Fruit fly (Drosophila melanogaster) whole organism, embryonic: ENCODE results near the gene CG11920.

Source experiments
- B-H2 ChIP-seq: fragments of 200-800 bp; sonication (Bioruptor generic); optimal IDR thresholded peaks from 2 replicates; lab custom pipeline; 2018; ENCODE audit warnings: missing biosample characterization, mild to moderate bottlenecking, missing genetic modification characterization
- Blimp-1 ChIP-seq: fragments of 200-800 bp; sonication (Bioruptor generic); optimal IDR thresholded peaks from 3 replicates; lab custom pipeline; 2018; ENCODE audit warnings: missing biosample characterization, missing genetic modification characterization, mild to moderate bottlenecking, moderate library complexity, missing genetic modification reagents
- CG10654 ChIP-seq: fragments of 200-800 bp; sonication (Bioruptor generic); optimal IDR thresholded peaks from 2 replicates; lab custom pipeline; 2016; ENCODE audit warnings: missing biosample characterization, missing genetic modification characterization
- CG10959 ChIP-seq: fragments of 200-800 bp; sonication (Bioruptor generic); IDR thresholded peaks from 2 replicates; pipeline ENCODE4 v1.3.6; 2022; ENCODE audit warnings: missing biosample characterization, missing genetic modification characterization
- CG11695 ChIP-seq: fragments of 200-800 bp; sonication (Bioruptor generic); IDR thresholded peaks from 3 replicates; pipeline ENCODE4 v1.3.6; 2022; ENCODE audit warnings: missing biosample characterization, missing genetic modification characterization
- CG12659 ChIP-seq: fragments of 200-800 bp; sonication (Bioruptor generic); optimal IDR thresholded peaks from 3 replicates; lab custom pipeline; 2017; ENCODE audit warnings: mild to moderate bottlenecking, missing biosample characterization, missing genetic modification reagents, missing genetic modification characterization
- CG13624 ChIP-seq: fragments of 200-800 bp; sonication (Bioruptor generic); optimal IDR thresholded peaks from 2 replicates; lab custom pipeline; 2016; ENCODE audit warnings: missing biosample characterization, missing genetic modification characterization
- CG18011 ChIP-seq: fragments of 200-800 bp; sonication (Bioruptor generic); optimal IDR thresholded peaks from 2 replicates; lab custom pipeline; 2017; ENCODE audit warnings: missing biosample characterization, missing genetic modification characterization, mild to moderate bottlenecking, moderate library complexity, missing genotype
- CG18764 ChIP-seq: fragments of 200-800 bp; sonication (Bioruptor generic); optimal IDR thresholded peaks from 3 replicates; lab custom pipeline; 2016; ENCODE audit warnings: missing biosample characterization, missing genetic modification characterization
- CG2116 ChIP-seq: fragments of 200-800 bp; sonication (Bioruptor generic); optimal IDR thresholded peaks from 3 replicates; lab custom pipeline; 2018; ENCODE audit warnings: missing biosample characterization, mild to moderate bottlenecking, missing genetic modification characterization
- CG2889 ChIP-seq: fragments of 200-800 bp; sonication (Bioruptor generic); IDR thresholded peaks from 3 replicates; pipeline ENCODE4 v1.3.6; 2022; ENCODE audit warnings: missing biosample characterization, missing genetic modification characterization
- CG3163 ChIP-seq: fragments of 200-800 bp; sonication (Bioruptor generic); optimal IDR thresholded peaks from 3 replicates; lab custom pipeline; 2016; ENCODE audit warnings: missing biosample characterization, missing genetic modification characterization
- CG3407 ChIP-seq: fragments of 200-800 bp; sonication (Bioruptor generic); optimal IDR thresholded peaks from 2 replicates; lab custom pipeline; 2018; ENCODE audit warnings: missing biosample characterization, mild to moderate bottlenecking, missing genetic modification characterization
- CG43689 ChIP-seq: fragments of 200-800 bp; sonication (Bioruptor generic); IDR thresholded peaks from 2 replicates; pipeline ENCODE4 v1.3.6; 2022; ENCODE audit warnings: missing biosample characterization, missing genetic modification characterization
- CG8359 ChIP-seq: fragments of 200-800 bp; sonication (Bioruptor generic); optimal IDR thresholded peaks from 2 replicates; lab custom pipeline; 2017; ENCODE audit warnings: missing biosample characterization, mild to moderate bottlenecking, missing genetic modification characterization, borderline replicate concordance
- CG8388 ChIP-seq: fragments of 200-800 bp; sonication (Bioruptor generic); optimal IDR thresholded peaks from 2 replicates; lab custom pipeline; 2019; ENCODE audit warnings: missing biosample characterization, mild to moderate bottlenecking, missing genetic modification characterization, moderate library complexity
- CG9215 ChIP-seq: fragments of 200-800 bp; sonication (Bioruptor generic); IDR thresholded peaks from 2 replicates; pipeline ENCODE4 v1.3.6; 2022; ENCODE audit warnings: missing biosample characterization, missing genetic modification characterization
- CG9437 ChIP-seq: fragments of 200-800 bp; sonication (Bioruptor generic); optimal IDR thresholded peaks from 2 replicates; lab custom pipeline; 2018; ENCODE audit warnings: missing biosample characterization, mild to moderate bottlenecking, missing genetic modification characterization
- CG9817 ChIP-seq: fragments of 200-800 bp; sonication (Bioruptor generic); optimal IDR thresholded peaks from 2 replicates; lab custom pipeline; 2018; ENCODE audit warnings: missing biosample characterization, mild to moderate bottlenecking, missing genetic modification characterization, moderate library complexity
- Dip3 ChIP-seq: fragments of 200-800 bp; sonication (Bioruptor generic); optimal IDR thresholded peaks from 3 replicates; lab custom pipeline; 2016; ENCODE audit warnings: missing biosample characterization, missing genetic modification characterization
- E2f1 ChIP-seq: fragments of 200-800 bp; sonication (Bioruptor generic); IDR thresholded peaks from 2 replicates; pipeline ENCODE4 v1.3.6; 2022; ENCODE audit warnings: missing biosample characterization, missing genetic modification characterization
- Ets65A ChIP-seq: fragments of 200-800 bp; sonication (Bioruptor generic); peaks from one replicate; lab custom pipeline; 2016; ENCODE audit warnings: missing biosample characterization, missing genetic modification characterization
- HLH4C ChIP-seq: fragments of 200-800 bp; sonication (Bioruptor generic); IDR thresholded peaks from 3 replicates; pipeline ENCODE4 v1.3.6; 2022; ENCODE audit warnings: missing biosample characterization, missing genetic modification characterization; ENCODE audit not compliant: partially characterized antibody
- Hand ChIP-seq: fragments of 200-800 bp; sonication (Bioruptor generic); optimal IDR thresholded peaks from 2 replicates; lab custom pipeline; 2017; ENCODE audit warnings: mild to moderate bottlenecking, missing biosample characterization, missing genetic modification reagents, missing genetic modification characterization
- Lhr ChIP-seq: fragments of 200-800 bp; sonication (Bioruptor generic); optimal IDR thresholded peaks from 3 replicates; lab custom pipeline; 2017; ENCODE audit warnings: mild to moderate bottlenecking, missing biosample characterization, missing genetic modification reagents, missing genetic modification characterization
- NFAT ChIP-seq: fragments of 200-800 bp; sonication (Bioruptor generic); IDR thresholded peaks from 2 replicates; pipeline ENCODE4 v1.3.6; 2022; ENCODE audit warnings: missing biosample characterization, missing genetic modification characterization
- Poxn ChIP-seq: fragments of 200-800 bp; sonication (Bioruptor generic); IDR thresholded peaks from 2 replicates; pipeline ENCODE4 v1.3.6; 2022; ENCODE audit warnings: missing biosample characterization, missing genetic modification characterization
- Xbp1 ChIP-seq: fragments of 200-800 bp; sonication (Bioruptor generic); optimal IDR thresholded peaks from 3 replicates; lab custom pipeline; 2016; ENCODE audit warnings: missing biosample characterization, mild to moderate bottlenecking, missing genetic modification characterization
- caup ChIP-seq: fragments of 200-800 bp; sonication (Bioruptor generic); optimal IDR thresholded peaks from 3 replicates; lab custom pipeline; 2017; ENCODE audit warnings: missing biosample characterization, mild to moderate bottlenecking, missing genetic modification characterization, moderate library complexity; ENCODE audit not compliant: severe bottlenecking
- chm ChIP-seq: fragments of 200-800 bp; sonication (Bioruptor generic); IDR thresholded peaks from 2 replicates; pipeline ENCODE4 v1.3.6; 2022; ENCODE audit warnings: missing biosample characterization, missing genetic modification characterization
- crp ChIP-seq, 2 experiments: fragments of 200-800 bp; sonication (Bioruptor generic); optimal IDR thresholded peaks; 2 replicates in 1 of 2; 3 replicates in 1 of 2; lab custom pipeline; 2017; ENCODE audit warnings: missing biosample characterization in 2 of 2, missing genetic modification characterization in 2 of 2, mild to moderate bottlenecking in 1 of 2, moderate library complexity in 1 of 2
- eve ChIP-seq, 2 experiments: fragments of >200 bp; optimal IDR thresholded peaks; 2 replicates each; lab custom pipeline; 2017; ENCODE audit warnings: missing biosample characterization in 2 of 2, missing genetic modification characterization in 2 of 2
- ewg ChIP-seq: fragments of 200-800 bp; sonication (Bioruptor generic); optimal IDR thresholded peaks from 3 replicates; lab custom pipeline; 2017; ENCODE audit warnings: mild to moderate bottlenecking, missing biosample characterization, missing genetic modification reagents, missing genetic modification characterization
- gsb ChIP-seq: fragments of 200-800 bp; sonication (Bioruptor generic); IDR thresholded peaks from 2 replicates; pipeline ENCODE4 v1.3.6; 2022; ENCODE audit warnings: missing biosample characterization, missing genetic modification characterization
- lilli ChIP-seq: fragments of 200-800 bp; sonication (Bioruptor generic); optimal IDR thresholded peaks from 3 replicates; lab custom pipeline; 2016; ENCODE audit warnings: missing biosample characterization, missing genetic modification characterization
- lola ChIP-seq, 3 experiments: fragments of >200 bp in 2 of 3; fragments of 200-800 bp in 1 of 3; sonication (Bioruptor generic) in 1 of 3; optimal IDR thresholded peaks; 2 replicates each; lab custom pipeline; 2017 to 2019; ENCODE audit warnings: missing biosample characterization in 3 of 3, missing genetic modification characterization in 3 of 3, mild to moderate bottlenecking in 1 of 3, moderate library complexity in 1 of 3
- lov ChIP-seq, 2 experiments: fragments of 200-800 bp in 1 of 2; fragments of >200 bp in 1 of 2; sonication (Bioruptor generic) in 1 of 2; IDR thresholded peaks in 1 of 2; optimal IDR thresholded peaks in 1 of 2; 2 replicates in 1 of 2; 3 replicates in 1 of 2; pipeline versions ENCODE4 v1.3.6 to Lab custom; 2017 to 2022; ENCODE audit warnings: missing biosample characterization in 1 of 2, missing genetic modification characterization in 1 of 2
- mam ChIP-seq: fragments of 200-800 bp; sonication (Bioruptor generic); optimal IDR thresholded peaks from 3 replicates; lab custom pipeline; 2016; ENCODE audit warnings: missing biosample characterization, missing genetic modification characterization
- nau ChIP-seq: fragments of 200-800 bp; sonication (Bioruptor generic); optimal IDR thresholded peaks from 3 replicates; lab custom pipeline; 2017; ENCODE audit warnings: missing biosample characterization, mild to moderate bottlenecking, missing genetic modification characterization, missing genetic modification reagents
- nerfin-1 ChIP-seq: fragments of 200-800 bp; sonication (Bioruptor generic); optimal IDR thresholded peaks from 3 replicates; lab custom pipeline; 2019; ENCODE audit warnings: missing biosample characterization, mild to moderate bottlenecking, missing genetic modification characterization, moderate library complexity
- nmo ChIP-seq: fragments of 200-800 bp; sonication (Bioruptor generic); optimal IDR thresholded peaks from 2 replicates; lab custom pipeline; 2018; ENCODE audit warnings: missing biosample characterization, mild to moderate bottlenecking, missing genetic modification characterization, moderate library complexity
- pan ChIP-seq, 4 experiments: fragments of >200 bp in 3 of 4; fragments of 200-800 bp in 1 of 4; sonication (Bioruptor generic) in 1 of 4; optimal IDR thresholded peaks in 3 of 4; IDR thresholded peaks in 1 of 4; 2 replicates each; pipeline versions ENCODE4 v1.3.6 to Lab custom; 2017 to 2022; ENCODE audit warnings: missing biosample characterization in 2 of 4, missing genetic modification characterization in 2 of 4, mixed read lengths in 1 of 4
- peb ChIP-seq: fragments of 200-800 bp; sonication (Bioruptor generic); IDR thresholded peaks from 2 replicates; pipeline ENCODE4 v1.3.6; 2022; ENCODE audit warnings: missing biosample characterization, missing genetic modification characterization
- phol ChIP-seq: fragments of 200-800 bp; sonication (Bioruptor generic); optimal IDR thresholded peaks from 3 replicates; lab custom pipeline; 2018; ENCODE audit warnings: missing biosample characterization, mild to moderate bottlenecking, missing genetic modification characterization, moderate library complexity
- row ChIP-seq: fragments of 200-800 bp; sonication (Bioruptor generic); IDR thresholded peaks from 3 replicates; pipeline ENCODE4 v1.3.6; 2022; ENCODE audit warnings: missing biosample characterization, missing genetic modification characterization
- sd ChIP-seq: fragments of 200-800 bp; sonication (Bioruptor generic); optimal IDR thresholded peaks from 3 replicates; lab custom pipeline; 2018; ENCODE audit warnings: missing biosample characterization, mild to moderate bottlenecking, missing genetic modification characterization, moderate library complexity

The CG11920 gene

dm6 chr3R:25027281-25028219 lies 47.1 kb upstream of the CG11920 start (continued):
- TF ChIP-seq CG13624 (GFP tag; lab: Kevin White, UChicago) (peak; percentile 20), Poxn (GFP tag; lab: Robert Waterston, UW) (no peak), CG9437 (peak; percentile 61), pan (optimal IDR thresholded peaks at IDR 0.05; lab: Kevin White, UChicago) (no peak), pan (GFP tag; optimal IDR thresholded peaks at IDR 0.05 in 1 of 2, IDR thresholded peaks at IDR 0.05 in 1 of 2) (peak in 1 of 2 experiments; percentile 9), CG10959 (GFP tag; lab: Robert Waterston, UW) (no peak), sd (peak; percentile 72), lilli (GFP tag; lab: Kevin White, UChicago) (peak; percentile 62), CG2116 (GFP tag; lab: Kevin White, UChicago) (no peak), CG18011 (GFP tag; lab: Kevin White, UChicago) (peak; percentile 12), caup (peak; percentile 16), phol (peak; percentile 23), Hand (GFP tag; lab: Kevin White, UChicago) (peak; percentile 63), CG9817 (tag; lab: Kevin White, UChicago) (no peak), lov (optimal IDR thresholded peaks at IDR 0.05; lab: Kevin White, UChicago) (no peak), lov (GFP tag; IDR thresholded peaks at IDR 0.05; lab: Robert Waterston, UW) (no peak), CG8388 (GFP tag; lab: Kevin White, UChicago) (no peak), NFAT (GFP tag; lab: Robert Waterston, UW) (peak; percentile 20; the same call in 1 of the 2 replicates), eve (GFP tag; optimal IDR thresholded peaks at IDR 0.05; lab: Kevin White, UChicago) (no peak), HLH4C (no peak), peb (GFP tag; lab: Robert Waterston, UW) (no peak), Dip3 (GFP tag; lab: Kevin White, UChicago) (peak; percentile 50), CG8359 (GFP tag; lab: Kevin White, UChicago) (no peak), chm (GFP tag; lab: Robert Waterston, UW) (peak; percentile 31; the same call in 1 of the 2 replicates), Xbp1 (GFP tag; lab: Kevin White, UChicago) (no peak), crp (GFP tag; optimal IDR thresholded peaks at IDR 0.05; lab: Kevin White, UChicago) (no peak), CG10654 (GFP tag; lab: Kevin White, UChicago) (no peak), mam (GFP tag; lab: Kevin White, UChicago) (peak; percentile 65), CG12659 (GFP tag; lab: Kevin White, UChicago) (peak; percentile 68), Blimp-1 (GFP tag; lab: Kevin White, UChicago) (no peak)

dm6 chr3R:25032686-25033085 lies 42.0 kb upstream of the CG11920 start:
- peak; percentile 50 for TF ChIP-seq Ets65A (GFP tag; lab: Kevin White, UChicago)
- TF ChIP-seq CG2889 = no peak
- TF ChIP-seq nau = no peak
- TF ChIP-seq pan (optimal IDR thresholded peaks at IDR 0.05; lab: Kevin White, UChicago) = no peak
- TF ChIP-seq pan (GFP tag; optimal IDR thresholded peaks at IDR 0.05 in 1 of 2, IDR thresholded peaks at IDR 0.05 in 1 of 2) = peak in 1 of 2 experiments; percentile 20
- no peak for TF ChIP-seq CG3163
- TF ChIP-seq CG18764 (GFP tag; lab: Kevin White, UChicago) = no peak
- TF ChIP-seq gsb (GFP tag; lab: Robert Waterston, UW) = no peak
- TF ChIP-seq CG43689 (GFP tag; lab: Robert Waterston, UW) = no peak
- no peak for TF ChIP-seq lola (GFP tag; optimal IDR thresholded peaks at IDR 0.05; lab: Kevin White, UChicago)
- TF ChIP-seq CG3407 (GFP tag; lab: Kevin White, UChicago) = no peak
- no peak for TF ChIP-seq CG9215 (GFP tag; lab: Robert Waterston, UW)
- TF ChIP-seq Lhr (GFP tag; lab: Kevin White, UChicago) = no peak
- TF ChIP-seq E2f1 (GFP tag; lab: Robert Waterston, UW) = no peak
- no peak for TF ChIP-seq nmo (GFP tag; lab: Kevin White, UChicago)
- no peak for TF ChIP-seq row
- TF ChIP-seq ewg (GFP tag; lab: Kevin White, UChicago) = peak; percentile 93
- no peak for TF ChIP-seq nerfin-1 (tag; lab: Kevin White, UChicago)
- TF ChIP-seq CG9437 = no peak
- TF ChIP-seq B-H2 (GFP tag; lab: Kevin White, UChicago) = no peak
- 0 out of 3 replicates have a peak, but pooled peaks have one; percentile 16 for TF ChIP-seq CG11695 (GFP tag; lab: Robert Waterston, UW)
